Worm (Caenorhabditis elegans) whole organism, young adult: ENCODE measurements around the gene W10G11.3.
A peak's percentile ranks its signal among the peaks of the same experiment; 100 is the strongest.

Experiments used
- B0336.3 ChIP-seq: fragments of 200-800 bp; sonication (Bioruptor generic); IDR thresholded peaks from 2 replicates; pipeline ENCODE4 v1.3.6; 2022; ENCODE audit warnings: missing genetic modification characterization, missing compliant biosample characterization
- D2030.7 ChIP-seq: fragments of 200-800 bp; sonication (Bioruptor generic); IDR thresholded peaks from 2 replicates; pipeline ENCODE4 v1.3.6; 2022; ENCODE audit warnings: missing genetic modification reagents, missing genetic modification characterization, missing compliant biosample characterization
- F10E7.11 ChIP-seq: sonication (generic microtip); optimal IDR thresholded peaks from 2 replicates; lab custom pipeline; 2017; ENCODE audit warnings: mild to moderate bottlenecking, missing genetic modification characterization, moderate library complexity, missing compliant biosample characterization
- F23B12.7 ChIP-seq: sonication (generic microtip); optimal IDR thresholded peaks from 2 replicates; lab custom pipeline; 2017; ENCODE audit warnings: missing genetic modification characterization, mild to moderate bottlenecking, missing compliant biosample characterization, antibody characterized with exemption, moderate library complexity; ENCODE audit not compliant: insufficient read depth
- F33H1.4 ChIP-seq: fragments of 200-800 bp; sonication (Bioruptor generic); IDR thresholded peaks from 2 replicates; pipeline ENCODE4 v1.3.6; 2022; ENCODE audit warnings: missing genetic modification reagents, missing genetic modification characterization, missing compliant biosample characterization
- F39B2.1 ChIP-seq: fragments of 200-800 bp; sonication (Bioruptor generic); IDR thresholded peaks from 2 replicates; pipeline ENCODE4 v1.3.6; 2022; ENCODE audit warnings: missing genetic modification reagents, missing genetic modification characterization, missing compliant biosample characterization
- K12H6.12 ChIP-seq: fragments of 200-800 bp; sonication (Bioruptor generic); optimal IDR thresholded peaks from 2 replicates; lab custom pipeline; 2018; ENCODE audit warnings: mild to moderate bottlenecking, missing genetic modification characterization, missing compliant biosample characterization
- aptf-2 ChIP-seq: fragments of 200-800 bp; sonication (Bioruptor generic); conservative IDR thresholded peaks from 2 replicates; pipeline ENCODE4 v1.3.6; 2022; ENCODE audit warnings: missing genetic modification reagents, missing genetic modification characterization, missing compliant biosample characterization
- athp-1 ChIP-seq: sonication (generic microtip); optimal IDR thresholded peaks from 2 replicates; lab custom pipeline; 2017; ENCODE audit warnings: mild to moderate bottlenecking, missing genetic modification characterization, missing compliant biosample characterization
- attf-5 ChIP-seq: fragments of 200-800 bp; sonication (Bioruptor generic); optimal IDR thresholded peaks from 2 replicates; lab custom pipeline; 2018; ENCODE audit warnings: mild to moderate bottlenecking, missing genetic modification characterization, missing compliant biosample characterization
- bed-1 ChIP-seq: fragments of 200-800 bp; sonication (Bioruptor generic); IDR thresholded peaks from 2 replicates; pipeline ENCODE4 v1.3.6; 2022; ENCODE audit warnings: missing genetic modification reagents, missing genetic modification characterization, missing compliant biosample characterization
- bed-2 ChIP-seq: fragments of 200-800 bp; sonication (Bioruptor generic); IDR thresholded peaks from 2 replicates; pipeline ENCODE4 v1.3.6; 2022; ENCODE audit warnings: missing genetic modification reagents, missing genetic modification characterization, missing compliant biosample characterization
- cebp-2 ChIP-seq: fragments of 200-800 bp; sonication (Bioruptor generic); IDR thresholded peaks from 2 replicates; pipeline ENCODE4 v1.3.6; 2022; ENCODE audit warnings: missing genetic modification characterization, missing compliant biosample characterization
- ceh-27 ChIP-seq: fragments of 200-800 bp; sonication (Bioruptor generic); optimal IDR thresholded peaks from 2 replicates; lab custom pipeline; 2018; ENCODE audit warnings: mild to moderate bottlenecking, missing genetic modification characterization, moderate library complexity, missing compliant biosample characterization
- ceh-79 ChIP-seq: sonication (generic microtip); optimal IDR thresholded peaks from 2 replicates; lab custom pipeline; 2017; ENCODE audit warnings: mild to moderate bottlenecking, missing genetic modification characterization, missing compliant biosample characterization
- ceh-91 ChIP-seq: fragments of 200-800 bp; sonication (Bioruptor generic); IDR thresholded peaks from 2 replicates; pipeline ENCODE4 v1.3.6; 2022; ENCODE audit warnings: missing genetic modification reagents, missing genetic modification characterization, missing compliant biosample characterization
- die-1 ChIP-seq: sonication (generic microtip); optimal IDR thresholded peaks from 2 replicates; lab custom pipeline; 2016; ENCODE audit warnings: missing genotype, mild to moderate bottlenecking, missing genetic modification characterization, missing compliant biosample characterization
- egl-18 ChIP-seq: fragments of 200-800 bp; sonication (Bioruptor generic); IDR thresholded peaks from 2 replicates; pipeline ENCODE4 v1.3.6; 2022; ENCODE audit warnings: missing genetic modification reagents, missing genetic modification characterization, missing compliant biosample characterization
- him-1 ChIP-seq: sonication (generic microtip); optimal IDR thresholded peaks from 2 replicates; lab custom pipeline; 2016; ENCODE audit warnings: missing genotype, missing genetic modification reagents, missing genetic modification characterization, missing compliant biosample characterization
- hmg-1.2 ChIP-seq: fragments of 200-800 bp; sonication (Bioruptor generic); IDR thresholded peaks from 2 replicates; pipeline ENCODE4 v1.3.6; 2022; ENCODE audit warnings: missing genetic modification reagents, missing genetic modification characterization, missing compliant biosample characterization
- hmg-20 ChIP-seq: fragments of 200-800 bp; sonication (Bioruptor generic); IDR thresholded peaks from 2 replicates; pipeline ENCODE4 v1.3.6; 2022; ENCODE audit warnings: missing genetic modification reagents, missing genetic modification characterization, missing compliant biosample characterization
- lag-1 ChIP-seq: fragments of 200-800 bp; sonication (Bioruptor generic); IDR thresholded peaks from 2 replicates; pipeline ENCODE4 v1.3.6; 2022; ENCODE audit warnings: missing genetic modification reagents, missing genetic modification characterization, missing compliant biosample characterization
- lin-54 ChIP-seq: fragments of 200-800 bp; sonication (Bioruptor generic); optimal IDR thresholded peaks from 2 replicates; lab custom pipeline; 2018; ENCODE audit warnings: mild to moderate bottlenecking, missing genetic modification characterization, missing compliant biosample characterization
- lir-1 ChIP-seq: fragments of 200-800 bp; sonication (Bioruptor generic); conservative IDR thresholded peaks from 2 replicates; pipeline ENCODE4 v1.3.6; 2022; ENCODE audit warnings: missing genetic modification reagents, missing genetic modification characterization, missing compliant biosample characterization
- lsl-1 ChIP-seq: fragments of 200-800 bp; sonication (Bioruptor generic); optimal IDR thresholded peaks from 2 replicates; lab custom pipeline; 2018; ENCODE audit warnings: mild to moderate bottlenecking, missing genetic modification characterization, moderate library complexity, missing compliant biosample characterization
- lsy-27 ChIP-seq: sonication (generic microtip); optimal IDR thresholded peaks from 2 replicates; lab custom pipeline; 2017; ENCODE audit warnings: missing genetic modification characterization, mild to moderate bottlenecking, missing compliant biosample characterization, antibody characterized with exemption, missing genotype, borderline replicate concordance; ENCODE audit not compliant: insufficient read depth
- madf-3 ChIP-seq: fragments of 200-800 bp; sonication (Bioruptor generic); IDR thresholded peaks from 2 replicates; pipeline ENCODE4 v1.3.6; 2022; ENCODE audit warnings: missing genetic modification reagents, missing genetic modification characterization, missing compliant biosample characterization
- madf-8 ChIP-seq: fragments of 200-800 bp; sonication (Bioruptor generic); conservative IDR thresholded peaks from 2 replicates; pipeline ENCODE4 v1.3.6; 2022; ENCODE audit warnings: missing genetic modification reagents, missing genetic modification characterization, missing compliant biosample characterization
- mel-28 ChIP-seq: sonication (generic microtip); optimal IDR thresholded peaks from 2 replicates; lab custom pipeline; 2016; ENCODE audit warnings: borderline replicate concordance, mild to moderate bottlenecking, missing genetic modification characterization, missing compliant biosample characterization
- mxl-1 ChIP-seq: sonication (generic microtip); optimal IDR thresholded peaks from 2 replicates; lab custom pipeline; 2016; ENCODE audit warnings: missing genetic modification characterization, missing compliant biosample characterization
- nfya-1 ChIP-seq: sonication (generic microtip); optimal IDR thresholded peaks from 2 replicates; lab custom pipeline; 2017; ENCODE audit warnings: antibody characterized with exemption, missing compliant biosample characterization, missing genetic modification characterization, borderline replicate concordance; ENCODE audit not compliant: insufficient read depth
- nfya-2 ChIP-seq: fragments of 200-800 bp; sonication (Bioruptor generic); IDR thresholded peaks from 2 replicates; pipeline ENCODE4 v1.3.6; 2022; ENCODE audit warnings: missing genetic modification reagents, missing genetic modification characterization, missing compliant biosample characterization
- nhr-27 ChIP-seq: fragments of 200-800 bp; sonication (Bioruptor generic); optimal IDR thresholded peaks from 2 replicates; lab custom pipeline; 2018; ENCODE audit warnings: mild to moderate bottlenecking, missing genetic modification characterization, moderate library complexity, missing compliant biosample characterization
- nhr-80 ChIP-seq: sonication (generic microtip); optimal IDR thresholded peaks from 2 replicates; lab custom pipeline; 2016; ENCODE audit warnings: missing genetic modification characterization, missing compliant biosample characterization
- nhr-90 ChIP-seq: sonication (generic microtip); optimal IDR thresholded peaks from 2 replicates; lab custom pipeline; 2016; ENCODE audit warnings: missing genotype, mild to moderate bottlenecking, missing genetic modification characterization, missing compliant biosample characterization
- repo-1 ChIP-seq: sonication (generic microtip); optimal IDR thresholded peaks from 2 replicates; lab custom pipeline; 2017; ENCODE audit warnings: mild to moderate bottlenecking, missing genetic modification characterization, missing compliant biosample characterization
- snpc-3.4 ChIP-seq: sonication (generic microtip); optimal IDR thresholded peaks from 2 replicates; lab custom pipeline; 2017; ENCODE audit warnings: missing genetic modification characterization, mild to moderate bottlenecking, missing compliant biosample characterization, antibody characterized with exemption, moderate library complexity, missing genotype, missing genetic modification reagents
- somi-1 ChIP-seq: fragments of 200-800 bp; sonication (Bioruptor generic); optimal IDR thresholded peaks from 2 replicates; lab custom pipeline; 2018; ENCODE audit warnings: mild to moderate bottlenecking, missing genetic modification characterization, missing compliant biosample characterization
- tbp1 ChIP-seq: fragments of 200-800 bp; sonication (Bioruptor generic); optimal IDR thresholded peaks from 2 replicates; lab custom pipeline; 2018; ENCODE audit warnings: mild to moderate bottlenecking, missing genetic modification characterization, missing compliant biosample characterization
- unc-130 ChIP-seq: sonication (generic microtip); optimal IDR thresholded peaks from 2 replicates; lab custom pipeline; 2016; ENCODE audit warnings: missing genetic modification reagents, missing genetic modification characterization, missing compliant biosample characterization
- zfh-2 ChIP-seq: fragments of 200-800 bp; sonication (Bioruptor generic); conservative IDR thresholded peaks from 2 replicates; pipeline ENCODE4 v1.3.6; 2022; ENCODE audit warnings: missing genetic modification reagents, missing genetic modification characterization, missing compliant biosample characterization
- ztf-18 ChIP-seq: sonication (generic microtip); optimal IDR thresholded peaks from 2 replicates; lab custom pipeline; 2016; ENCODE audit warnings: missing genotype, mild to moderate bottlenecking, missing genetic modification characterization, missing compliant biosample characterization
- ztf-3 ChIP-seq: fragments of 200-800 bp; sonication (Bioruptor generic); optimal IDR thresholded peaks from 2 replicates; lab custom pipeline; 2018; ENCODE audit warnings: mild to moderate bottlenecking, missing genetic modification characterization, missing compliant biosample characterization

Gene W10G11.3

DNA sequence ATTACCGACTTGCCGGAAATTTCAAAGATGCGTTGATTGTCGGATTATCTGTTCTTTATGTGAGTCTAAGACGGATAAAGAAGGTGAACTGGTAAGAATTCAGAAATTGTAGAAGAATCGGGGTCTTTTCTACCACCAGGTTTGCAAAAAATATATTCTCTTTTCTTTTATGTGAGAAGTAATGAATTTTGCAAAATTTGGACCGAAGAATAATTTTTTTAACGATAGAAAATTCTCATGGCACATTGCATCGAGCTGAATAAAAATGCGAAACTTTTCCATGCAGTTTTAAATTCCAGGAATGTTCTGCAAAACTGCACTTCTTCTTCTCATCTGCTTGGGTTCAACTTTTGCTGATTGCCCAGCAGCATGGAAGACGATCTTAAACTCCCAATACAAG lies 10.9 kb upstream of the W10G11.3 start, which contains the start of gene clec-130:
Gene clec-130 (plus strand): TSS at position 301 of the 400 bp plus-strand sequence.
- TF ChIP-seq lsl-1 (GFP tag; lab: Kevin White, UChicago) (no peak), F23B12.7 (no peak), aptf-2 (GFP tag; lab: Robert Waterston, UW) (no peak), mel-28 (tag; lab: Kevin White, UChicago) (no peak), lsy-27 (tag; lab: Kevin White, UChicago) (no peak), nhr-27 (tag; lab: Kevin White, UChicago) (no peak), D2030.7 (no peak), ztf-3 (GFP tag; lab: Kevin White, UChicago) (no peak), egl-18 (no peak), tbp1 (GFP tag; lab: Kevin White, UChicago) (no peak), unc-130 (GFP tag; lab: Kevin White, UChicago) (no peak), F39B2.1 (GFP tag; lab: Robert Waterston, UW) (no peak), nfya-1 (no peak), F10E7.11 (tag; lab: Kevin White, UChicago) (no peak), K12H6.12 (no peak), ceh-79 (tag; lab: Kevin White, UChicago) (no peak), die-1 (tag; lab: Kevin White, UChicago) (no peak), hmg-1.2 (no peak)
- TF ChIP-seq, all 124 proteins: peak for 0

DNA sequence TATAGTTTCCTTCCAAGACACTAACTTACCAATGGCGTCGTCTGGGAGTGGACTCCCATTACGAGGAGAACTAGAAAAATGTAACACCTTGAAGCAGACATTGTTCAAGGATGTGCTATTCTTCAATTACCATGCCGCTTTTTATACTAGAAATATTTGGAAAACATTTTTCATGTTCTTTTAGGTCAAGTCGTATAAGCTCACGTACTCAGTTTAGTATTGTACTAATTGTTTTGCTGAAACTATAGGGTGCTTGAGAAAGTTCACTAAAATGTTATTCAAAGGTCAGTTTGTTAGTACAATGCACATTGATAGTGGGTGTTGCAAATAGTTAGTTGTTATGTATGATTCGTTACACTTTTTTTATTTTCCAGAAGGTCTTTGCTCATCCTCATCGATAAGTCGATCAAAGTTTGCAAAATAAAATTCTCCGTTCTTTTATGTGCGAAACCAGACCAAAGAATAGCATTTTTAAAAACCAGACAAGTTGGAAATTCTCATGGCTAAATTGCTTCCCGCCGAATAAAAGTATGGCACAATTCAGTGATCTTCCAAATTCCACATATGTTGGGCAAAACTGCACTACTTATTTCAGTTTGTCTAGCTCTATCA lies 8.7 kb upstream of the W10G11.3 start, which contains the start of the genes clec-128 and clec-129:
Gene clec-128 (minus strand): TSS at position 101 of the 612 bp plus-strand sequence.
Gene clec-129 (plus strand): TSS at position 562 of the 612 bp plus-strand sequence.
- no peak for TF ChIP-seq zfh-2 (GFP tag; lab: Robert Waterston, UW)
- TF ChIP-seq nfya-2 (GFP tag; lab: Robert Waterston, UW) = no peak
- TF ChIP-seq bed-2 = no peak
- TF ChIP-seq madf-3 = no peak
- no peak for TF ChIP-seq hmg-20 (GFP tag; lab: Robert Waterston, UW)
- no peak for TF ChIP-seq nfya-1
- no peak for TF ChIP-seq F33H1.4 (GFP tag; lab: Robert Waterston, UW)

DNA sequence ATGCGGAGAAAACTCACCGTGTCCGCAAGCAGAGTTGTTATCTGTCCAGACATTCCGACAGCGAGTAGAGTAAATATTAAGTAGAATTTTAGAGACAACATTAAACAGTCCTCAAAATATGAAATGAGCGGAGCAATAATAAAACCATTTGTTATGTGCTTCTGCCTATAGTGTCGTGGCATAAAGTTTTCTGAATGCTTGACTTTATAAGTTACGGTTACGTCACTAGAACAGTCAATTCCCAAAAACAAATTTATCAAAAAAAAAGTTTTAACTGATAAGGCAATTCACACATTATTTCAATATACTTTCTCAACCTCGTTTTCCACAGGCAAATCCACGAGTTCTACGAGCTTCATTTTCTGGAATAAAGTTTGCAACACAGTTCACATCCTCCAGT lies 6.8 kb upstream of the W10G11.3 start, which contains the start of gene clec-127:
Gene clec-127 (minus strand): TSS at position 101 of the 400 bp plus-strand sequence.
- TF ChIP-seq attf-5 (GFP tag; lab: Kevin White, UChicago) (no peak), bed-1 (no peak), ceh-27 (GFP tag; lab: Kevin White, UChicago) (no peak), nhr-90 (tag; lab: Kevin White, UChicago) (no peak), F10E7.11 (tag; lab: Kevin White, UChicago) (no peak), ztf-18 (tag; lab: Kevin White, UChicago) (no peak), madf-8 (no peak), lag-1 (GFP tag; lab: Robert Waterston, UW) (no peak)

DNA sequence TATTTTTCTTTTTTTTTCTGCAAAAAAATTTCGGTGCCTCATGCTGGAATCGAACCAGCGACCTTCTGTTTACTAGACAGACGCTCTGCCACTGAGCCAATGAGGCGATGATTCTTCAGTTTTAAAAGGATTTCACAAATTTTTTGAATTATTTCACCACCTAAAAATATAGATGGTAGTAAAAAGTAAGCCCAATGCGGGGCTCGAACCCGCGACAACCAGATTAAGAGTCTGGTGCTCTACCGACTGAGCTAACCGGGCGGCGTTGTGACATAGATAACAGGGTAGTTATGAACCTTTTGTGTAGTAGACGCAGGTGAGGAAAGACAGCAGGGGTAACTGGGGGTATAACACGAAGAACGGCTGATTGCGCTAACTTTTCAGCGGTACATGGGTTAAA lies 5.3 kb upstream of the W10G11.3 start:
- peak; percentile 83 for TF ChIP-seq cebp-2 (GFP tag; lab: Robert Waterston, UW)
- TF ChIP-seq snpc-3.4 (tag; lab: Kevin White, UChicago) = peak; percentile 83
- TF ChIP-seq ceh-91 = peak; percentile 57
- TF ChIP-seq athp-1 (tag; lab: Kevin White, UChicago) = peak; percentile 81
- TF ChIP-seq lir-1 (GFP tag; lab: Robert Waterston, UW) = peak; percentile 64; the same call in 1 of the 2 replicates
- TF ChIP-seq nhr-80 (tag; lab: Kevin White, UChicago) = peak; percentile 14
- peak; percentile 92 for TF ChIP-seq him-1
- peak; percentile 46 for TF ChIP-seq repo-1
- TF ChIP-seq F33H1.4 (GFP tag; lab: Robert Waterston, UW) = peak; percentile 56
- 0 out of 2 replicates have a peak, but pooled peaks have one; percentile 66 for TF ChIP-seq hmg-20 (GFP tag; lab: Robert Waterston, UW)
- 0 out of 2 replicates have a peak, but pooled peaks have one; percentile 52 for TF ChIP-seq F39B2.1 (GFP tag; lab: Robert Waterston, UW)
- TF ChIP-seq somi-1 = peak; percentile 41
- TF ChIP-seq mxl-1 = peak; percentile 34
- TF ChIP-seq ceh-27 (GFP tag; lab: Kevin White, UChicago) = peak; percentile 60
- peak; percentile 83 for TF ChIP-seq die-1 (tag; lab: Kevin White, UChicago)
- peak; percentile 55 for TF ChIP-seq lin-54 (GFP tag; lab: Kevin White, UChicago)
- TF ChIP-seq B0336.3 (GFP tag; lab: Robert Waterston, UW) = peak; percentile 77
